Fruit fly (Drosophila melanogaster): ENCODE results near the gene CG44139.

The CG44139 gene

DNA sequence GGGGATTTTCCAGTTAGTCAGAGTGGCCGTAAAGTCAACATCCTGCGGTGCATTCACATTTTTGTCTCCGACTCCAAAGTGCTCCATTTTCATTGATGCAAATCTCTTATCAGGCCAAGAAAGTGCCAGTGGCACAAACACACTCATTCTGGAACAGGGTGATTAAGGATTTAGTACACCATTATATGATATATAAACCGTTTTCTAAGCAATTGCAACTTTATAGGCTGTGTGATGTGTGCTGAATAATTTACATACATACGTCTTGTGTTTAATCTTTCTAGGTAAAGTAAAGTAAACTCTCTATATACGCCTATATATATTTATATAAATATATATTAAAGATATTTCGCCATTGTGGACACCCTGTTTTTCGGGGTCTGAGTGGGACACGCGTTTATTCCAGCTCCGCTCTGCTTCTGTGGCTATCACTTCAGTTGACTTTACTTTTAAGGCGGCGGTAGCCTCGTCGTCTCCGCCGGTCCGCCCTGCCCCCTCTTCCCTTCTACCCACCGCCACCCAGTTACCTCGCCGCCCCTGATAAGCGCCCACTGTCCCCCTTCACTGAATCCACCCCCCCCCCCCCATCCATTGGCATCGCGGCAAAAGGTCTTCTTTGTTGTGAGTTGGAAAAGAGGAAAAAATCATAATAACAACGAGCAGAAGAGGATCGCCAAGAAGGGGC lies 8.4 kb downstream of the CG44139 start (continued):
- peak; percentile 30 for TF ChIP-seq dsx (GFP tag; optimal IDR thresholded peaks at IDR 0.05; ENCODE audit: poor library complexity, severe bottlenecking)
- TF ChIP-seq Gug (GFP tag; IDR thresholded peaks at IDR 0.05) = peak; percentile 54
- peak; percentile 77 for TF ChIP-seq OdsH (GFP tag; optimal IDR thresholded peaks at IDR 0.05)
- TF ChIP-seq CG9139 (GFP tag; optimal IDR thresholded peaks at IDR 0.05) = peak; percentile 32
- TF ChIP-seq cyc (GFP tag; optimal IDR thresholded peaks at IDR 0.05) = no peak
- no peak for TF ChIP-seq Blimp-1 (GFP tag; optimal IDR thresholded peaks at IDR 0.05)
- peak; percentile 80 for TF ChIP-seq CG8119 (GFP tag; IDR thresholded peaks at IDR 0.05)
- peak; percentile 37 for TF ChIP-seq acj6 (GFP tag; optimal IDR thresholded peaks at IDR 0.05)
- TF ChIP-seq CG10669 (GFP tag; optimal IDR thresholded peaks at IDR 0.05) = peak; percentile 71
- TF ChIP-seq Eip75B (GFP tag; optimal IDR thresholded peaks at IDR 0.05) = peak; percentile 9
- TF ChIP-seq fkh (GFP tag; optimal IDR thresholded peaks at IDR 0.05) = no peak
- peak; percentile 24 for TF ChIP-seq svp (GFP tag)
- TF ChIP-seq CG16779 (tag; optimal IDR thresholded peaks at IDR 0.05) = peak; percentile 37
- no peak for TF ChIP-seq CG11902 (GFP tag; optimal IDR thresholded peaks at IDR 0.05)
- peak; percentile 41 for TF ChIP-seq Hr4 (GFP tag; optimal IDR thresholded peaks at IDR 0.05)
- TF ChIP-seq Met (GFP tag; optimal IDR thresholded peaks at IDR 0.05) = no peak
- no peak for TF ChIP-seq topi (GFP tag; optimal IDR thresholded peaks at IDR 0.05)
- no peak for TF ChIP-seq CG31627 (GFP tag; optimal IDR thresholded peaks at IDR 0.05)
- TF ChIP-seq CG8632 (GFP tag; optimal IDR thresholded peaks at IDR 0.05) = peak; percentile 62
- TF ChIP-seq CG7368 (GFP tag; optimal IDR thresholded peaks at IDR 0.05) = peak; percentile 20
- TF ChIP-seq fd59A (GFP tag; optimal IDR thresholded peaks at IDR 0.05) = peak; percentile 44
- peak; percentile 10 for TF ChIP-seq vri (GFP tag; optimal IDR thresholded peaks at IDR 0.05)
- TF ChIP-seq Hr38 (GFP tag; optimal IDR thresholded peaks at IDR 0.05) = no peak
- peak; percentile 33 for TF ChIP-seq esn (GFP tag; optimal IDR thresholded peaks at IDR 0.05)
- TF ChIP-seq Eip93F (GFP tag; optimal IDR thresholded peaks at IDR 0.05) = no peak
- peak; percentile 29 for TF ChIP-seq CG6792 (GFP tag; optimal IDR thresholded peaks at IDR 0.05)
- peak; percentile 76 for TF ChIP-seq CG10631 (GFP tag; optimal IDR thresholded peaks at IDR 0.05)
- no peak for TF ChIP-seq Ets21C (GFP tag; optimal IDR thresholded peaks at IDR 0.05)
- peak; percentile 57 for TF ChIP-seq net (GFP tag; optimal IDR thresholded peaks at IDR 0.05)
- TF ChIP-seq salr (GFP tag; optimal IDR thresholded peaks at IDR 0.05) = peak in 1 of 2 experiments; percentile 69

dm6 chr2L:2433494-2434054 lies 9.0 kb downstream of the CG44139 start:
- TF ChIP-seq CG6792 (GFP tag; optimal IDR thresholded peaks at IDR 0.05) (peak; percentile 97), Smox (GFP tag; optimal IDR thresholded peaks at IDR 0.05) (peak; percentile 82), acj6 (GFP tag; optimal IDR thresholded peaks at IDR 0.05) (peak; percentile 98), CG8319 (GFP tag; optimal IDR thresholded peaks at IDR 0.05) (peak; percentile 95), CG7368 (GFP tag; optimal IDR thresholded peaks at IDR 0.05) (peak; percentile 98), CG31627 (GFP tag; optimal IDR thresholded peaks at IDR 0.05) (peak; percentile 88), fkh (GFP tag; optimal IDR thresholded peaks at IDR 0.05) (no peak), CG11762 (GFP tag; optimal IDR thresholded peaks at IDR 0.05; ENCODE audit: insufficient read depth) (peak; percentile 98), CG3032 (tag; optimal IDR thresholded peaks at IDR 0.05) (peak; percentile 99), Sox14 (GFP tag; optimal IDR thresholded peaks at IDR 0.05) (peak; percentile 99), Eip93F (GFP tag; optimal IDR thresholded peaks at IDR 0.05) (peak; percentile 57), achi (GFP tag; optimal IDR thresholded peaks at IDR 0.05) (peak; percentile 97), dac (GFP tag; optimal IDR thresholded peaks at IDR 0.05) (peak; percentile 98), CG6276 (GFP tag; optimal IDR thresholded peaks at IDR 0.05) (peak; percentile 97), CG15336 (GFP tag; IDR thresholded peaks at IDR 0.05) (peak; percentile 98), topi (GFP tag; optimal IDR thresholded peaks at IDR 0.05) (peak; percentile 92), CG6854 (GFP tag; optimal IDR thresholded peaks at IDR 0.05) (peak; percentile 77), CG6808 (GFP tag; optimal IDR thresholded peaks at IDR 0.05) (peak; percentile 99), OdsH (GFP tag; optimal IDR thresholded peaks at IDR 0.05) (peak; percentile 99), CG3919 (GFP tag; optimal IDR thresholded peaks at IDR 0.05) (peak; percentile 99), CG34406 (GFP tag; optimal IDR thresholded peaks at IDR 0.05) (peak; percentile 95), vri (GFP tag; optimal IDR thresholded peaks at IDR 0.05) (peak; percentile 74), fd59A (GFP tag; optimal IDR thresholded peaks at IDR 0.05) (peak; percentile 99), ss (GFP tag; optimal IDR thresholded peaks at IDR 0.05) (peak; percentile 98 to 99), cyc (GFP tag; optimal IDR thresholded peaks at IDR 0.05) (peak; percentile 90), CG4318 (GFP tag; optimal IDR thresholded peaks at IDR 0.05) (peak; percentile 98), CG9139 (GFP tag; optimal IDR thresholded peaks at IDR 0.05) (peak; percentile 98), net (GFP tag; optimal IDR thresholded peaks at IDR 0.05) (peak; percentile 97), Gug (GFP tag; IDR thresholded peaks at IDR 0.05) (peak; percentile 97), salr (GFP tag; optimal IDR thresholded peaks at IDR 0.05) (peak; percentile 98 to 99), lz (GFP tag; optimal IDR thresholded peaks at IDR 0.05) (peak; percentile 91)
